Fruit fly (Drosophila melanogaster) ovary, adult (tissue): Measurements from ENCODE around the gene peng.

ENCODE experiments used
- CG17801 ChIP-seq: fragments of 200-800 bp; optimal IDR thresholded peaks from 2 replicates; lab custom pipeline; 2019; ENCODE audit warnings: missing biosample characterization, mild to moderate bottlenecking, missing genetic modification characterization, moderate library complexity; ENCODE audit not compliant: partially characterized antibody

Gene peng

dm6 chrX:21317422-21317821 is 32.2 kb downstream of the peng start, which contains the start of gene CG1801:
Gene CG1801, minus strand, starts transcription at chrX:21317522.
- no peak for TF ChIP-seq CG17801 (GFP tag; lab: Kevin White, UChicago)

dm6 chrX:21315852-21316251 is 33.8 kb downstream of the peng start, which contains the start of gene Rpt6:
Gene Rpt6, plus strand, starts transcription at chrX:21316052.
- peak; percentile 6 for TF ChIP-seq CG17801 (GFP tag; lab: Kevin White, UChicago)

- TF ChIP-seq CG17801 (GFP tag; lab: Kevin White, UChicago): peak; percentile 82
Observed at dm6 chrX:21306485-21307142, 43.0 kb downstream of the peng start, which contains the start of gene Abca3. Gene Abca3, minus strand, starts transcription at chrX:21306665.
